Fruit fly (Drosophila melanogaster) whole organism, adult: ENCODE measurements around the gene Mtpalpha.

Experiments
- CG11617 ChIP-seq: fragments of 200-800 bp; sonication (Bioruptor generic); optimal IDR thresholded peaks from 2 replicates; lab custom pipeline; 2017; ENCODE audit warnings: mild to moderate bottlenecking, missing biosample characterization, missing genetic modification reagents, missing genetic modification characterization
- CG1620 ChIP-seq: fragments of 200-800 bp; sonication (Bioruptor generic); optimal IDR thresholded peaks from 2 replicates; lab custom pipeline; 2016; ENCODE audit warnings: missing biosample characterization, missing genetic modification characterization
- CG33017 ChIP-seq: fragments of 200-800 bp; sonication (Bioruptor generic); optimal IDR thresholded peaks from 2 replicates; lab custom pipeline; 2018; ENCODE audit warnings: missing biosample characterization, mild to moderate bottlenecking, missing genetic modification characterization, moderate library complexity
- CG7101 ChIP-seq: fragments of 200-800 bp; sonication (Bioruptor generic); optimal IDR thresholded peaks from 2 replicates; lab custom pipeline; 2018; ENCODE audit warnings: missing biosample characterization, mild to moderate bottlenecking, missing genetic modification characterization, moderate library complexity
- Clk ChIP-seq: fragments of 200-800 bp; sonication (Bioruptor generic); optimal IDR thresholded peaks from 2 replicates; lab custom pipeline; 2017; ENCODE audit warnings: missing biosample characterization, missing genetic modification characterization
- Crg-1 ChIP-seq: fragments of 200-800 bp; sonication (Bioruptor generic); optimal IDR thresholded peaks from 2 replicates; lab custom pipeline; 2016; ENCODE audit warnings: missing biosample characterization, missing genetic modification characterization
- cic ChIP-seq: fragments of 200-800 bp; sonication (Bioruptor generic); optimal IDR thresholded peaks from 2 replicates; lab custom pipeline; 2017; ENCODE audit warnings: missing biosample characterization, mild to moderate bottlenecking, missing genetic modification characterization, moderate library complexity
- ovo ChIP-seq: fragments of 200-800 bp; sonication (Bioruptor generic); optimal IDR thresholded peaks from 2 replicates; lab custom pipeline; 2016; ENCODE audit warnings: missing biosample characterization, missing genetic modification characterization
- pad ChIP-seq: fragments of 200-800 bp; sonication (Bioruptor generic); optimal IDR thresholded peaks from 3 replicates; lab custom pipeline; 2017; ENCODE audit warnings: missing biosample characterization, missing genetic modification characterization, mild to moderate bottlenecking, moderate library complexity, missing genetic modification reagents
- toe ChIP-seq: fragments of 200-800 bp; sonication (Bioruptor generic); optimal IDR thresholded peaks from 2 replicates; lab custom pipeline; 2016; ENCODE audit warnings: missing biosample characterization, missing genetic modification characterization

DNA sequence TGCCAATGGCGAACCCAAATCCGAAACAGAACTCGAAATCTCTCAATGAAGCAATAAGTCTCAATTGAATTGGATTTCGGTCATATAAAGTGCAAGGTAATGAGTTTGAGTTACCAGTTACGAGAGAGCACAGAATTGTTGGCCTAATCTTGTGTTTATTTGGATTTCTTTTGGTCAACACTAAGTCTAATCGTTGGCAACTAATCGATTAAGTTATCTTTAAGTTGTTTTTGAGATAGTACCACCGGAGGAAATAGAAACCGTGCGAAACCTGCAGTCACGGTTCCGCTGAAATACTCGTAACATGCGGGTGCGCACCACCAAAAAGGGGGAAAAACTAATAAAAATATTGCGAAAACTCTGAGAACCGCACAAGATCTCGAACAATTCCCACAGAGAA, 12.6 kb upstream of the Mtpalpha start, which contains the start of gene CG3841:
- TF ChIP-seq Clk (no peak), CG1620 (no peak), cic (GFP tag; lab: Kevin White, UChicago) (no peak), CG11617 (GFP tag; lab: Kevin White, UChicago) (no peak), pad (GFP tag; lab: Kevin White, UChicago) (no peak), toe (GFP tag; lab: Kevin White, UChicago) (no peak), CG7101 (tag; lab: Kevin White, UChicago) (no peak), Crg-1 (no peak), CG33017 (tag; lab: Kevin White, UChicago) (no peak), ovo (no peak)
